Fruit fly (Drosophila melanogaster) whole organism, embryonic: ENCODE results near the gene Ciz1.

Experiments
- Atf3 ChIP-seq: fragments of 200-800 bp; sonication (Bioruptor generic); optimal IDR thresholded peaks from 3 replicates; lab custom pipeline; 2016; ENCODE audit warnings: missing biosample characterization, missing genetic modification characterization
- CG10366 ChIP-seq: fragments of 200-800 bp; sonication (Bioruptor generic); IDR thresholded peaks from 2 replicates; pipeline ENCODE4 v1.3.6; 2022; ENCODE audit warnings: missing biosample characterization, missing genetic modification characterization
- CG10565 ChIP-seq: fragments of 200-800 bp; sonication (Bioruptor generic); optimal IDR thresholded peaks from 3 replicates; lab custom pipeline; 2016; ENCODE audit warnings: missing biosample characterization, mild to moderate bottlenecking, missing genetic modification characterization
- CG11723 ChIP-seq: fragments of 200-800 bp; sonication (Bioruptor generic); optimal IDR thresholded peaks from 2 replicates; lab custom pipeline; 2017; ENCODE audit warnings: missing biosample characterization, mild to moderate bottlenecking, missing genetic modification characterization
- CG13424 ChIP-seq: fragments of 200-800 bp; sonication (Bioruptor generic); optimal IDR thresholded peaks from 2 replicates; lab custom pipeline; 2019; ENCODE audit warnings: missing biosample characterization, mild to moderate bottlenecking, missing genetic modification characterization, moderate library complexity
- CG1603 ChIP-seq: fragments of 200-800 bp; sonication (Bioruptor generic); optimal IDR thresholded peaks from 2 replicates; lab custom pipeline; 2019; ENCODE audit warnings: missing biosample characterization, mild to moderate bottlenecking, missing genetic modification characterization, moderate library complexity
- CG17912 ChIP-seq: fragments of 200-800 bp; sonication (Bioruptor generic); optimal IDR thresholded peaks from 2 replicates; lab custom pipeline; 2018; ENCODE audit warnings: missing biosample characterization, mild to moderate bottlenecking, missing genetic modification characterization
- CG18011 ChIP-seq: fragments of 200-800 bp; sonication (Bioruptor generic); optimal IDR thresholded peaks from 2 replicates; lab custom pipeline; 2017; ENCODE audit warnings: missing biosample characterization, missing genetic modification characterization, mild to moderate bottlenecking, moderate library complexity, missing genotype
- CG2120 ChIP-seq: fragments of 200-800 bp; sonication (Bioruptor generic); optimal IDR thresholded peaks from 3 replicates; lab custom pipeline; 2016; ENCODE audit warnings: missing biosample characterization, missing genetic modification characterization
- CG2678 ChIP-seq: fragments of 200-800 bp; sonication (Bioruptor generic); optimal IDR thresholded peaks from 3 replicates; lab custom pipeline; 2019; ENCODE audit warnings: missing biosample characterization, mild to moderate bottlenecking, missing genetic modification characterization, moderate library complexity
- CG3281 ChIP-seq: fragments of 200-800 bp; sonication (Bioruptor generic); optimal IDR thresholded peaks from 3 replicates; lab custom pipeline; 2017; ENCODE audit warnings: missing biosample characterization, mild to moderate bottlenecking, missing genetic modification characterization
- CG33213 ChIP-seq: fragments of 200-800 bp; sonication (Bioruptor generic); optimal IDR thresholded peaks from 3 replicates; lab custom pipeline; 2016; ENCODE audit warnings: missing biosample characterization, missing genetic modification characterization
- CG34422 ChIP-seq: fragments of 200-800 bp; sonication (Bioruptor generic); IDR thresholded peaks from 3 replicates; pipeline ENCODE4 v1.3.6; 2022; ENCODE audit warnings: missing biosample characterization, missing genetic modification characterization
- CG3838 ChIP-seq: fragments of 200-800 bp; sonication (Bioruptor generic); optimal IDR thresholded peaks from 3 replicates; lab custom pipeline; 2016; ENCODE audit warnings: missing biosample characterization, missing genetic modification characterization
- CG6765 ChIP-seq: fragments of 200-800 bp; sonication (Bioruptor generic); optimal IDR thresholded peaks from 3 replicates; lab custom pipeline; 2017; ENCODE audit warnings: missing biosample characterization, mild to moderate bottlenecking, missing genetic modification characterization
- CG6854 ChIP-seq: fragments of 200-800 bp; sonication (Bioruptor generic); optimal IDR thresholded peaks from 3 replicates; lab custom pipeline; 2017; ENCODE audit warnings: missing biosample characterization, mild to moderate bottlenecking, missing genetic modification characterization
- CG7357 ChIP-seq: fragments of 200-800 bp; sonication (Bioruptor generic); IDR thresholded peaks from 3 replicates; pipeline ENCODE4 v1.3.6; 2022; ENCODE audit warnings: missing biosample characterization, missing genetic modification characterization
- CG9215 ChIP-seq: fragments of 200-800 bp; sonication (Bioruptor generic); IDR thresholded peaks from 2 replicates; pipeline ENCODE4 v1.3.6; 2022; ENCODE audit warnings: missing biosample characterization, missing genetic modification characterization
- CG9727 ChIP-seq: fragments of 200-800 bp; sonication (Bioruptor generic); optimal IDR thresholded peaks from 3 replicates; lab custom pipeline; 2017; ENCODE audit warnings: missing biosample characterization, mild to moderate bottlenecking, missing genetic modification characterization
- Doc2 ChIP-seq: fragments of 200-800 bp; sonication (Bioruptor generic); IDR thresholded peaks from 2 replicates; pipeline ENCODE4 v1.3.6; 2022; ENCODE audit warnings: missing biosample characterization, missing genetic modification characterization
- Drgx ChIP-seq: fragments of 200-800 bp; sonication (Bioruptor generic); IDR thresholded peaks from 2 replicates; pipeline ENCODE4 v1.3.6; 2022; ENCODE audit warnings: missing biosample characterization, missing genetic modification characterization
- Fer2 ChIP-seq: fragments of 200-800 bp; sonication (Bioruptor generic); optimal IDR thresholded peaks from 2 replicates; lab custom pipeline; 2018; ENCODE audit warnings: missing biosample characterization, mild to moderate bottlenecking, missing genetic modification characterization, moderate library complexity
- Hmr ChIP-seq: fragments of 200-800 bp; sonication (Bioruptor generic); optimal IDR thresholded peaks from 3 replicates; lab custom pipeline; 2017; ENCODE audit warnings: mild to moderate bottlenecking, missing biosample characterization, missing genetic modification reagents, missing genetic modification characterization
- Hr78 ChIP-seq, 2 experiments: fragments of 200-800 bp in 1 of 2; fragments of >200 bp in 1 of 2; sonication (Bioruptor generic) in 1 of 2; optimal IDR thresholded peaks; 2 replicates each; lab custom pipeline; 2017 to 2019; ENCODE audit warnings: missing biosample characterization in 2 of 2, missing genetic modification characterization in 2 of 2, mild to moderate bottlenecking in 1 of 2, moderate library complexity in 1 of 2
- Max ChIP-seq: fragments of 200-800 bp; sonication (Bioruptor generic); optimal IDR thresholded peaks from 2 replicates; lab custom pipeline; 2016; ENCODE audit warnings: missing biosample characterization, mild to moderate bottlenecking, missing genetic modification characterization
- Med ChIP-seq: fragments of 200-800 bp; sonication (Bioruptor generic); peaks from one replicate; lab custom pipeline; 2016; ENCODE audit warnings: missing biosample characterization, missing genetic modification characterization, mild to moderate bottlenecking, inconsistent platforms, moderate library complexity
- Nf-YB ChIP-seq: fragments of 200-800 bp; sonication (Bioruptor generic); optimal IDR thresholded peaks from 3 replicates; lab custom pipeline; 2019; ENCODE audit warnings: missing biosample characterization, mild to moderate bottlenecking, missing genetic modification characterization, moderate library complexity
- NfI ChIP-seq: fragments of 200-800 bp; sonication (Bioruptor generic); optimal IDR thresholded peaks from 3 replicates; lab custom pipeline; 2018; ENCODE audit warnings: missing biosample characterization, mild to moderate bottlenecking, missing genetic modification characterization, moderate library complexity
- Opbp ChIP-seq: fragments of 200-800 bp; sonication (Bioruptor generic); IDR thresholded peaks from 3 replicates; pipeline ENCODE4 v1.3.6; 2022; ENCODE audit warnings: missing biosample characterization, missing genetic modification characterization; ENCODE audit not compliant: partially characterized antibody
- PHDP ChIP-seq: fragments of 200-800 bp; sonication (Bioruptor generic); optimal IDR thresholded peaks from 3 replicates; lab custom pipeline; 2018; ENCODE audit warnings: missing biosample characterization, mild to moderate bottlenecking, missing genetic modification characterization, moderate library complexity
- Poxn ChIP-seq: fragments of 200-800 bp; sonication (Bioruptor generic); IDR thresholded peaks from 2 replicates; pipeline ENCODE4 v1.3.6; 2022; ENCODE audit warnings: missing biosample characterization, missing genetic modification characterization
- Ravus ChIP-seq: fragments of 200-800 bp; sonication (Bioruptor generic); IDR thresholded peaks from 2 replicates; pipeline ENCODE4 v1.3.6; 2022; ENCODE audit warnings: missing biosample characterization, missing genetic modification characterization
- Rfx ChIP-seq: fragments of 200-800 bp; sonication (Bioruptor generic); IDR thresholded peaks from 2 replicates; pipeline ENCODE4 v1.3.6; 2022; ENCODE audit warnings: missing biosample characterization, missing genetic modification characterization
- aop ChIP-seq: fragments of 200-800 bp; sonication (Bioruptor generic); IDR thresholded peaks from 2 replicates; pipeline ENCODE4 v1.3.6; 2022; ENCODE audit warnings: missing biosample characterization, missing genetic modification characterization
- bcd ChIP-seq: fragments of 200-800 bp; sonication (Bioruptor generic); optimal IDR thresholded peaks from 2 replicates; lab custom pipeline; 2017; ENCODE audit warnings: missing biosample characterization, mild to moderate bottlenecking, missing genetic modification characterization
- cad ChIP-seq: fragments of >200 bp; optimal IDR thresholded peaks from 2 replicates; lab custom pipeline; 2017; ENCODE audit warnings: missing biosample characterization, missing genetic modification characterization
- ewg ChIP-seq: fragments of 200-800 bp; sonication (Bioruptor generic); optimal IDR thresholded peaks from 3 replicates; lab custom pipeline; 2017; ENCODE audit warnings: mild to moderate bottlenecking, missing biosample characterization, missing genetic modification reagents, missing genetic modification characterization
- fd64A ChIP-seq: fragments of 200-800 bp; sonication (Bioruptor generic); optimal IDR thresholded peaks from 3 replicates; lab custom pipeline; 2018; ENCODE audit warnings: missing biosample characterization, mild to moderate bottlenecking, missing genetic modification characterization
- gcm ChIP-seq: fragments of 200-800 bp; sonication (Bioruptor generic); optimal IDR thresholded peaks from 2 replicates; lab custom pipeline; 2019; ENCODE audit warnings: missing biosample characterization, mild to moderate bottlenecking, missing genetic modification characterization, moderate library complexity
- gem ChIP-seq: fragments of 200-800 bp; sonication (Bioruptor generic); optimal IDR thresholded peaks from 2 replicates; lab custom pipeline; 2019; ENCODE audit warnings: missing biosample characterization, mild to moderate bottlenecking, missing genetic modification characterization, moderate library complexity
- hth ChIP-seq: fragments of >200 bp; optimal IDR thresholded peaks from 2 replicates; lab custom pipeline; 2017; ENCODE audit warnings: inconsistent platforms
- ind ChIP-seq: fragments of 200-800 bp; sonication (Bioruptor generic); optimal IDR thresholded peaks from 3 replicates; lab custom pipeline; 2016; ENCODE audit warnings: missing biosample characterization, missing genetic modification characterization
- lov ChIP-seq, 2 experiments: fragments of 200-800 bp in 1 of 2; fragments of >200 bp in 1 of 2; sonication (Bioruptor generic) in 1 of 2; IDR thresholded peaks in 1 of 2; optimal IDR thresholded peaks in 1 of 2; 2 replicates in 1 of 2; 3 replicates in 1 of 2; pipeline versions ENCODE4 v1.3.6 to Lab custom; 2017 to 2022; ENCODE audit warnings: missing biosample characterization in 1 of 2, missing genetic modification characterization in 1 of 2
- luna ChIP-seq: fragments of 200-800 bp; sonication (Bioruptor generic); optimal IDR thresholded peaks from 2 replicates; lab custom pipeline; 2016; ENCODE audit warnings: missing biosample characterization, missing genetic modification characterization
- mam ChIP-seq: fragments of 200-800 bp; sonication (Bioruptor generic); optimal IDR thresholded peaks from 3 replicates; lab custom pipeline; 2016; ENCODE audit warnings: missing biosample characterization, missing genetic modification characterization
- sisA ChIP-seq: fragments of 200-800 bp; sonication (Bioruptor generic); IDR thresholded peaks from 2 replicates; pipeline ENCODE4 v1.3.6; 2022; ENCODE audit warnings: missing biosample characterization, missing genetic modification characterization
- sqz ChIP-seq: fragments of 200-800 bp; sonication (Bioruptor generic); optimal IDR thresholded peaks from 3 replicates; lab custom pipeline; 2018; ENCODE audit warnings: missing biosample characterization, mild to moderate bottlenecking, missing genetic modification characterization
- ssp ChIP-seq: fragments of 200-800 bp; sonication (Bioruptor generic); IDR thresholded peaks from 2 replicates; pipeline ENCODE4 v1.3.6; 2022; ENCODE audit warnings: missing biosample characterization, missing genetic modification characterization
- unpg ChIP-seq: fragments of 200-800 bp; sonication (Bioruptor generic); optimal IDR thresholded peaks from 3 replicates; lab custom pipeline; 2018; ENCODE audit warnings: missing biosample characterization, mild to moderate bottlenecking, missing genetic modification characterization, moderate library complexity
- wdn ChIP-seq: fragments of 200-800 bp; sonication (Bioruptor generic); IDR thresholded peaks from 2 replicates; pipeline ENCODE4 v1.3.6; 2022; ENCODE audit warnings: missing biosample characterization, missing genetic modification characterization

Gene Ciz1

DNA sequence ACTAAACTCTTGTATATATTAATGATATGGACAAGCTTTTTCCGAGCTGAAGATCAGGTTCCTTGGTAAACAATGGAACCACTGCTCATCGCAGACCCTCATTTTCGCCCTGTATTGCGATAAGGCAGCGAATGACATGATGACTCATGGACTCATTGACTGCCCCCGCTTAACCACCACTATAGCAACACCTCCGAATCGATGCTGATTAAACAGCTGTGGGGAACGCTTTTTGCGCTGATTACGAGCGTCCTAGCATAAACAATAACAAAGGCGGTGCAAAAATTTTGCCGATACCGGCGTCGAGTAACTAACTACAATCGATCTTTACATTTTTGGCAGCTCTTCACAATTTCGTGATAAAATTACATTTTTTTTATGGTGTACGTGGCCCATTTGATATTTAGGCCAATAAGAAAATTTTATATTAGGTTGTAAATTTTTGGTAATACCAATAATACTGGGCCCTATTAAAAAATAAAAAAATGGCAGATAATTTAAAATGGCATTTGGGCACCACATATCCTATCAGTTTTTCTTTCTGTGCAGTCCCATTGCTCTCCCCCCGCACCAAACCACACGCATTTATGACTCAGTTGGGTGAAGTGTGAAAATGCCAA, 32.8 kb downstream of the Ciz1 start (continued):
- TF ChIP-seq CG9727 (GFP tag; lab: Kevin White, UChicago) (no peak), NfI (no peak), CG18011 (GFP tag; lab: Kevin White, UChicago) (no peak), Atf3 (GFP tag; lab: Kevin White, UChicago) (no peak), sqz (GFP tag; lab: Kevin White, UChicago) (no peak), hth (lab: Kevin White, UChicago) (no peak), CG1603 (no peak), Rfx (GFP tag; lab: Robert Waterston, UW) (no peak), CG7357 (GFP tag; lab: Robert Waterston, UW) (no peak), sisA (peak; percentile 23; the same call in 1 of the 2 replicates), Med (GFP tag; lab: Kevin White, UChicago) (no peak), Hmr (GFP tag; lab: Kevin White, UChicago) (peak; percentile 1), CG17912 (GFP tag; lab: Kevin White, UChicago) (no peak), CG3838 (no peak), CG2678 (tag; lab: Kevin White, UChicago) (peak; percentile 35), aop (GFP tag; lab: Robert Waterston, UW) (no peak), Nf-YB (GFP tag; lab: Kevin White, UChicago) (no peak), cad (GFP tag; lab: Kevin White, UChicago) (no peak), Poxn (GFP tag; lab: Robert Waterston, UW) (no peak), CG6765 (GFP tag; lab: Kevin White, UChicago) (no peak), wdn (no peak), CG33213 (no peak), mam (GFP tag; lab: Kevin White, UChicago) (no peak), CG10366 (GFP tag; lab: Robert Waterston, UW) (peak; percentile 28; the same call in 1 of the 2 replicates), Fer2 (no peak), unpg (GFP tag; lab: Kevin White, UChicago) (peak; percentile 10), ssp (GFP tag; lab: Robert Waterston, UW) (no peak), CG2120 (peak; percentile 27), CG10565 (GFP tag; lab: Kevin White, UChicago) (no peak), Max (no peak), Drgx (GFP tag; lab: Robert Waterston, UW) (no peak), PHDP (tag; lab: Kevin White, UChicago) (no peak), gem (tag; lab: Kevin White, UChicago) (peak; percentile 34), lov (optimal IDR thresholded peaks at IDR 0.05; lab: Kevin White, UChicago) (no peak), lov (GFP tag; IDR thresholded peaks at IDR 0.05; lab: Robert Waterston, UW) (no peak), Opbp (no peak), Ravus (GFP tag; lab: Robert Waterston, UW) (no peak), bcd (no peak), CG11723 (GFP tag; lab: Kevin White, UChicago) (no peak), CG3281 (GFP tag; lab: Kevin White, UChicago) (peak; percentile 14), CG13424 (tag; lab: Kevin White, UChicago) (no peak), CG9215 (GFP tag; lab: Robert Waterston, UW) (no peak), fd64A (GFP tag; lab: Kevin White, UChicago) (no peak), gcm (GFP tag; lab: Kevin White, UChicago) (no peak), luna (no peak), CG34422 (GFP tag; lab: Robert Waterston, UW) (0 out of 3 replicates have a peak, but pooled peaks have one; percentile 8), ind (no peak), Hr78 (GFP tag; optimal IDR thresholded peaks at IDR 0.05; lab: Kevin White, UChicago) (no peak), CG6854 (no peak), Doc2 (GFP tag; lab: Robert Waterston, UW) (no peak), ewg (GFP tag; lab: Kevin White, UChicago) (no peak)
